Fruit fly (Drosophila melanogaster) whole organism, embryonic: ENCODE results near the gene CG43291.

Experiments
- B-H2 ChIP-seq: fragments of 200-800 bp; sonication (Bioruptor generic); optimal IDR thresholded peaks from 2 replicates; lab custom pipeline; 2018; ENCODE audit warnings: missing biosample characterization, mild to moderate bottlenecking, missing genetic modification characterization
- Bteb2 ChIP-seq: fragments of 200-800 bp; sonication (Bioruptor generic); optimal IDR thresholded peaks from 2 replicates; lab custom pipeline; 2016; ENCODE audit warnings: missing biosample characterization, missing genetic modification characterization
- CG10267 ChIP-seq: fragments of 200-800 bp; sonication (Bioruptor generic); optimal IDR thresholded peaks from 2 replicates; lab custom pipeline; 2018; ENCODE audit warnings: missing biosample characterization, mild to moderate bottlenecking, missing genetic modification characterization, moderate library complexity
- CG10431 ChIP-seq: fragments of 200-800 bp; sonication (Bioruptor generic); optimal IDR thresholded peaks from 3 replicates; lab custom pipeline; 2018; ENCODE audit warnings: missing biosample characterization, mild to moderate bottlenecking, missing genetic modification characterization
- CG11560 ChIP-seq: fragments of 200-800 bp; sonication (Bioruptor generic); IDR thresholded peaks from 3 replicates; pipeline ENCODE4 v1.3.6; 2022; ENCODE audit warnings: missing biosample characterization, missing genetic modification characterization
- CG14965 ChIP-seq: fragments of 200-800 bp; sonication (Bioruptor generic); optimal IDR thresholded peaks from 2 replicates; lab custom pipeline; 2016; ENCODE audit warnings: missing biosample characterization, missing genetic modification characterization, borderline replicate concordance
- CG15479 ChIP-seq: fragments of 200-800 bp; sonication (Bioruptor generic); optimal IDR thresholded peaks from 3 replicates; lab custom pipeline; 2019; ENCODE audit warnings: missing biosample characterization, mild to moderate bottlenecking, missing genetic modification characterization, moderate library complexity
- CG15601 ChIP-seq: fragments of 200-800 bp; sonication (Bioruptor generic); optimal IDR thresholded peaks from 3 replicates; lab custom pipeline; 2019; ENCODE audit warnings: missing biosample characterization, mild to moderate bottlenecking, missing genetic modification characterization, moderate library complexity
- CG17361 ChIP-seq: fragments of 200-800 bp; sonication (Bioruptor generic); IDR thresholded peaks from 3 replicates; pipeline ENCODE4 v1.3.6; 2022; ENCODE audit warnings: missing biosample characterization, missing genetic modification characterization
- CG30431 ChIP-seq: fragments of 200-800 bp; sonication (Bioruptor generic); optimal IDR thresholded peaks from 2 replicates; lab custom pipeline; 2017; ENCODE audit warnings: missing biosample characterization, missing genetic modification characterization
- CG33557 ChIP-seq: fragments of 200-800 bp; sonication (Bioruptor generic); optimal IDR thresholded peaks from 2 replicates; lab custom pipeline; 2019; ENCODE audit warnings: missing biosample characterization, mild to moderate bottlenecking, missing genetic modification characterization, moderate library complexity
- CG5180 ChIP-seq: fragments of 200-800 bp; sonication (Bioruptor generic); optimal IDR thresholded peaks from 3 replicates; lab custom pipeline; 2017; ENCODE audit warnings: missing biosample characterization, missing genetic modification characterization, mild to moderate bottlenecking, moderate library complexity, missing genetic modification reagents
- CG5953 ChIP-seq: fragments of 200-800 bp; sonication (Bioruptor generic); IDR thresholded peaks from 2 replicates; pipeline ENCODE4 v1.3.6; 2022; ENCODE audit warnings: missing biosample characterization, missing genetic modification characterization
- CG6765 ChIP-seq: fragments of 200-800 bp; sonication (Bioruptor generic); optimal IDR thresholded peaks from 3 replicates; lab custom pipeline; 2017; ENCODE audit warnings: missing biosample characterization, mild to moderate bottlenecking, missing genetic modification characterization
- CG7928 ChIP-seq: fragments of 200-800 bp; sonication (Bioruptor generic); optimal IDR thresholded peaks from 2 replicates; lab custom pipeline; 2017; ENCODE audit warnings: missing biosample characterization, mild to moderate bottlenecking, missing genetic modification characterization
- CG8281 ChIP-seq: fragments of 200-800 bp; sonication (Bioruptor generic); optimal IDR thresholded peaks from 2 replicates; lab custom pipeline; 2018; ENCODE audit warnings: missing biosample characterization, mild to moderate bottlenecking, missing genetic modification characterization, moderate library complexity
- CG9437 ChIP-seq: fragments of 200-800 bp; sonication (Bioruptor generic); optimal IDR thresholded peaks from 2 replicates; lab custom pipeline; 2018; ENCODE audit warnings: missing biosample characterization, mild to moderate bottlenecking, missing genetic modification characterization
- ERR ChIP-seq: fragments of 200-800 bp; sonication (Bioruptor generic); optimal IDR thresholded peaks from 2 replicates; lab custom pipeline; 2016; ENCODE audit warnings: missing biosample characterization, missing genetic modification characterization
- HmgD ChIP-seq: fragments of 200-800 bp; sonication (Bioruptor generic); optimal IDR thresholded peaks from 3 replicates; lab custom pipeline; 2016; ENCODE audit warnings: missing biosample characterization, missing genetic modification characterization
- Jarid2 ChIP-seq: fragments of 200-800 bp; sonication (Bioruptor generic); optimal IDR thresholded peaks from 3 replicates; lab custom pipeline; 2017; ENCODE audit warnings: mild to moderate bottlenecking, missing biosample characterization, missing genetic modification reagents, missing genetic modification characterization
- NC2α ChIP-seq: fragments of 200-800 bp; sonication (Bioruptor generic); optimal IDR thresholded peaks from 2 replicates; lab custom pipeline; 2016; ENCODE audit warnings: missing biosample characterization, missing genetic modification characterization
- NFAT ChIP-seq: fragments of 200-800 bp; sonication (Bioruptor generic); IDR thresholded peaks from 2 replicates; pipeline ENCODE4 v1.3.6; 2022; ENCODE audit warnings: missing biosample characterization, missing genetic modification characterization
- Pdp1 ChIP-seq, 2 experiments: fragments of 200-800 bp; sonication (Bioruptor generic); optimal IDR thresholded peaks; 3 replicates each; lab custom pipeline; 2016; ENCODE audit warnings: missing biosample characterization in 2 of 2, missing genetic modification characterization in 2 of 2, mild to moderate bottlenecking in 1 of 2, moderate library complexity in 1 of 2
- Poxn ChIP-seq: fragments of 200-800 bp; sonication (Bioruptor generic); IDR thresholded peaks from 2 replicates; pipeline ENCODE4 v1.3.6; 2022; ENCODE audit warnings: missing biosample characterization, missing genetic modification characterization
- Sox102F ChIP-seq: fragments of 200-800 bp; sonication (Bioruptor generic); optimal IDR thresholded peaks from 2 replicates; lab custom pipeline; 2018; ENCODE audit warnings: missing biosample characterization, mild to moderate bottlenecking, missing genetic modification characterization, moderate library complexity
- Sry-β ChIP-seq: fragments of 200-800 bp; sonication (Bioruptor generic); optimal IDR thresholded peaks from 2 replicates; lab custom pipeline; 2018; ENCODE audit warnings: missing biosample characterization, mild to moderate bottlenecking, missing genetic modification characterization, moderate library complexity
- Usf ChIP-seq: fragments of 200-800 bp; sonication (Bioruptor generic); optimal IDR thresholded peaks from 2 replicates; lab custom pipeline; 2017; ENCODE audit warnings: missing genotype, missing biosample characterization, missing genetic modification characterization
- ac ChIP-seq: fragments of 200-800 bp; sonication (Bioruptor generic); optimal IDR thresholded peaks from 3 replicates; lab custom pipeline; 2017; ENCODE audit warnings: missing biosample characterization, mild to moderate bottlenecking, missing genetic modification characterization
- al ChIP-seq: fragments of 200-800 bp; sonication (Bioruptor generic); IDR thresholded peaks from 2 replicates; pipeline ENCODE4 v1.3.6; 2022; ENCODE audit warnings: missing biosample characterization, missing genetic modification characterization
- ap ChIP-seq: fragments of 200-800 bp; sonication (Bioruptor generic); IDR thresholded peaks from 2 replicates; pipeline ENCODE4 v1.3.6; 2022; ENCODE audit warnings: missing biosample characterization, missing genetic modification characterization
- ato ChIP-seq: fragments of 200-800 bp; sonication (Bioruptor generic); IDR thresholded peaks from 2 replicates; pipeline ENCODE4 v1.3.6; 2022; ENCODE audit warnings: missing biosample characterization, missing genetic modification characterization; ENCODE audit not compliant: partially characterized antibody
- az2 ChIP-seq: fragments of 200-800 bp; sonication (Bioruptor generic); optimal IDR thresholded peaks from 3 replicates; lab custom pipeline; 2016; ENCODE audit warnings: missing biosample characterization, missing genetic modification characterization
- cg ChIP-seq: fragments of 200-800 bp; sonication (Bioruptor generic); optimal IDR thresholded peaks from 3 replicates; lab custom pipeline; 2019; ENCODE audit warnings: missing biosample characterization, mild to moderate bottlenecking, missing genetic modification characterization, moderate library complexity
- chif ChIP-seq, 2 experiments: fragments of 200-800 bp; sonication (Bioruptor generic); optimal IDR thresholded peaks; 3 replicates each; lab custom pipeline; 2016; ENCODE audit warnings: missing biosample characterization in 2 of 2, missing genetic modification characterization in 2 of 2
- croc ChIP-seq: fragments of 200-800 bp; sonication (Bioruptor generic); conservative IDR thresholded peaks from 3 replicates; pipeline ENCODE4 v1.3.6; 2022; ENCODE audit warnings: missing biosample characterization, missing genetic modification characterization
- esg ChIP-seq: fragments of 200-800 bp; sonication (Bioruptor generic); conservative IDR thresholded peaks from 2 replicates; pipeline ENCODE4 v1.3.6; 2022; ENCODE audit warnings: missing biosample characterization, missing genetic modification characterization
- eve ChIP-seq, 2 experiments: fragments of >200 bp; optimal IDR thresholded peaks; 2 replicates each; lab custom pipeline; 2017; ENCODE audit warnings: missing biosample characterization in 2 of 2, missing genetic modification characterization in 2 of 2
- fd3F ChIP-seq: fragments of 200-800 bp; sonication (Bioruptor generic); optimal IDR thresholded peaks from 2 replicates; lab custom pipeline; 2018; ENCODE audit warnings: missing biosample characterization, mild to moderate bottlenecking, missing genetic modification characterization, moderate library complexity
- fu2 ChIP-seq: fragments of 200-800 bp; sonication (Bioruptor generic); optimal IDR thresholded peaks from 2 replicates; lab custom pipeline; 2016; ENCODE audit warnings: missing biosample characterization, missing genetic modification characterization
- gem ChIP-seq: fragments of 200-800 bp; sonication (Bioruptor generic); optimal IDR thresholded peaks from 2 replicates; lab custom pipeline; 2019; ENCODE audit warnings: missing biosample characterization, mild to moderate bottlenecking, missing genetic modification characterization, moderate library complexity
- gt ChIP-seq: fragments of 200-800 bp; sonication (Bioruptor generic); IDR thresholded peaks from 2 replicates; pipeline ENCODE4 v1.3.6; 2022; ENCODE audit warnings: missing biosample characterization, missing genetic modification characterization
- hth ChIP-seq: fragments of >200 bp; optimal IDR thresholded peaks from 2 replicates; lab custom pipeline; 2017; ENCODE audit warnings: inconsistent platforms
- lilli ChIP-seq: fragments of 200-800 bp; sonication (Bioruptor generic); optimal IDR thresholded peaks from 3 replicates; lab custom pipeline; 2016; ENCODE audit warnings: missing biosample characterization, missing genetic modification characterization
- luna ChIP-seq: fragments of 200-800 bp; sonication (Bioruptor generic); optimal IDR thresholded peaks from 2 replicates; lab custom pipeline; 2016; ENCODE audit warnings: missing biosample characterization, missing genetic modification characterization
- nerfin-2 ChIP-seq: fragments of 200-800 bp; sonication (Bioruptor generic); IDR thresholded peaks from 2 replicates; pipeline ENCODE4 v1.3.6; 2022; ENCODE audit warnings: missing biosample characterization, missing genetic modification characterization; ENCODE audit not compliant: partially characterized antibody
- ranshi ChIP-seq: fragments of 200-800 bp; sonication (Bioruptor generic); IDR thresholded peaks from 2 replicates; pipeline ENCODE4 v1.3.6; 2022; ENCODE audit warnings: missing biosample characterization, missing genetic modification characterization
- sim ChIP-seq: fragments of 200-800 bp; sonication (Bioruptor generic); IDR thresholded peaks from 2 replicates; pipeline ENCODE4 v1.3.6; 2022; ENCODE audit warnings: missing biosample characterization, missing genetic modification characterization
- sisA ChIP-seq: fragments of 200-800 bp; sonication (Bioruptor generic); IDR thresholded peaks from 2 replicates; pipeline ENCODE4 v1.3.6; 2022; ENCODE audit warnings: missing biosample characterization, missing genetic modification characterization
- tin ChIP-seq: fragments of 200-800 bp; sonication (Bioruptor generic); optimal IDR thresholded peaks from 3 replicates; lab custom pipeline; 2016; ENCODE audit warnings: missing biosample characterization, missing genetic modification characterization
- zfh2 ChIP-seq: fragments of 200-800 bp; sonication (Bioruptor generic); optimal IDR thresholded peaks from 2 replicates; lab custom pipeline; 2016; ENCODE audit warnings: missing biosample characterization, missing genetic modification characterization

The CG43291 gene

dm6 chr3R:14283754-14284421, 39.4 kb upstream of the CG43291 start (continued):
- TF ChIP-seq Bteb2 (GFP tag; lab: Kevin White, UChicago) = peak; percentile 97
- no peak for TF ChIP-seq NFAT (GFP tag; lab: Robert Waterston, UW)
- no peak for TF ChIP-seq ap (GFP tag; lab: Robert Waterston, UW)
- peak; percentile 94 for TF ChIP-seq fu2 (GFP tag; lab: Kevin White, UChicago)
- TF ChIP-seq ERR (GFP tag; lab: Kevin White, UChicago) = peak; percentile 89
- TF ChIP-seq croc (GFP tag; lab: Robert Waterston, UW) = peak; percentile 94
- peak; percentile 89 for TF ChIP-seq ac (GFP tag; lab: Kevin White, UChicago)
- TF ChIP-seq CG6765 (GFP tag; lab: Kevin White, UChicago) = peak; percentile 96
- TF ChIP-seq lilli (GFP tag; lab: Kevin White, UChicago) = peak; percentile 98
- TF ChIP-seq tin = peak; percentile 98
- TF ChIP-seq sim (GFP tag; lab: Robert Waterston, UW) = no peak
- peak; percentile 90 for TF ChIP-seq luna
- TF ChIP-seq nerfin-2 (GFP tag; lab: Robert Waterston, UW) = no peak
- TF ChIP-seq CG15479 (GFP tag; lab: Kevin White, UChicago) = no peak
- no peak for TF ChIP-seq sisA (GFP tag; lab: Robert Waterston, UW)
- TF ChIP-seq CG7928 = peak; percentile 83
- TF ChIP-seq HmgD (GFP tag; lab: Kevin White, UChicago) = peak; percentile 55
- peak; percentile 90 for TF ChIP-seq NC2α
- TF ChIP-seq CG10267 (tag; lab: Kevin White, UChicago) = peak; percentile 96
- TF ChIP-seq Sox102F (GFP tag; lab: Kevin White, UChicago) = peak; percentile 100
- TF ChIP-seq CG5953 = no peak
- peak; percentile 91 for TF ChIP-seq zfh2 (GFP tag; lab: Kevin White, UChicago)
- TF ChIP-seq ato = no peak
- peak in 1 of 2 experiments; percentile 99 for TF ChIP-seq eve (GFP tag; optimal IDR thresholded peaks at IDR 0.05; lab: Kevin White, UChicago)
- TF ChIP-seq CG14965 (GFP tag; lab: Kevin White, UChicago) = peak; percentile 22
- peak; percentile 99 for TF ChIP-seq az2
- TF ChIP-seq CG15601 (tag; lab: Kevin White, UChicago) = peak; percentile 98
- peak; percentile 93 for TF ChIP-seq CG33557
- TF ChIP-seq CG8281 (tag; lab: Kevin White, UChicago) = peak; percentile 94
- TF ChIP-seq CG9437 (GFP tag; lab: Kevin White, UChicago) = peak; percentile 95
- TF ChIP-seq al (GFP tag; lab: Robert Waterston, UW) = no peak
- peak; percentile 89 for TF ChIP-seq cg
- peak; percentile 96 for TF ChIP-seq CG30431 (GFP tag; lab: Kevin White, UChicago)
- TF ChIP-seq CG11560 = no peak
- no peak for TF ChIP-seq gt (GFP tag; lab: Robert Waterston, UW)
- TF ChIP-seq CG5180 (GFP tag; lab: Kevin White, UChicago) = peak; percentile 91
- TF ChIP-seq ranshi = no peak
- TF ChIP-seq fd3F (GFP tag; lab: Kevin White, UChicago) = peak; percentile 99
- TF ChIP-seq gem (tag; lab: Kevin White, UChicago) = peak; percentile 99
- TF ChIP-seq Pdp1 (GFP tag; optimal IDR thresholded peaks at IDR 0.05; lab: Kevin White, UChicago) = peak; percentile 95
- TF ChIP-seq Poxn (GFP tag; lab: Robert Waterston, UW) = no peak
- peak; percentile 84 for TF ChIP-seq CG10431 (GFP tag; lab: Kevin White, UChicago)
- TF ChIP-seq B-H2 (GFP tag; lab: Kevin White, UChicago) = peak; percentile 94
- TF ChIP-seq esg (GFP tag; lab: Robert Waterston, UW) = no peak
- no peak for TF ChIP-seq hth
- TF ChIP-seq Sry-β (GFP tag; lab: Kevin White, UChicago) = peak; percentile 67
- peak; percentile 94 to 97 for TF ChIP-seq chif (GFP tag; optimal IDR thresholded peaks at IDR 0.05; lab: Kevin White, UChicago)
- TF ChIP-seq Usf (GFP tag; lab: Kevin White, UChicago) = peak; percentile 97
- no peak for TF ChIP-seq CG17361 (GFP tag; lab: Robert Waterston, UW)
- peak; percentile 94 for TF ChIP-seq Jarid2 (GFP tag; lab: Kevin White, UChicago)
